In genomic region chr3R:19255255-19255654, dm6 we compare ENCODE assay signal across 4 fruit fly cellular contexts.
TF ChIP-seq lines count a peak whose summit lies in the region.

No protein-coding gene starts in this region.

- no peak for TF ChIP-seq CTCF in whole organism, embryonic (GFP tag; optimal IDR thresholded peaks at IDR 0.05; lab: Kevin White, UChicago)

TF ChIP-seq in whole organism, embryonic, 481 proteins besides CTCF, POLR2A, EP300 and RAD21 (continues in another document):
- TF ChIP-seq Ptx1 (GFP tag; IDR thresholded peaks at IDR 0.05; lab: Robert Waterston, UW) (0 out of 2 replicates have a peak, but pooled peaks have one; percentile 10), Sox102F (GFP tag; optimal IDR thresholded peaks at IDR 0.05; lab: Kevin White, UChicago) (peak; percentile 4), Awh (GFP tag; IDR thresholded peaks at IDR 0.05; lab: Robert Waterston, UW) (no peak), CG11504 (tag; optimal IDR thresholded peaks at IDR 0.05; lab: Kevin White, UChicago) (peak; percentile 7), CG2129 (GFP tag; IDR thresholded peaks at IDR 0.05; lab: Robert Waterston, UW; ENCODE audit: partially characterized antibody) (no peak), CG9932 (GFP tag; IDR thresholded peaks at IDR 0.05; lab: Robert Waterston, UW) (0 out of 2 replicates have a peak, but pooled peaks have one; percentile 5), Optix (GFP tag; IDR thresholded peaks at IDR 0.05; lab: Robert Waterston, UW) (no peak), Drgx (GFP tag; IDR thresholded peaks at IDR 0.05; lab: Robert Waterston, UW) (peak; percentile 54; the same call in 1 of the 2 replicates), HLHmδ (GFP tag; optimal IDR thresholded peaks at IDR 0.05; lab: Kevin White, UChicago) (no peak), CG3847 (GFP tag; IDR thresholded peaks at IDR 0.05; lab: Robert Waterston, UW) (no peak), H15 (GFP tag; IDR thresholded peaks at IDR 0.05; lab: Robert Waterston, UW) (0 out of 3 replicates have a peak, but pooled peaks have one; percentile 19), row (GFP tag; IDR thresholded peaks at IDR 0.05; lab: Robert Waterston, UW) (0 out of 3 replicates have a peak, but pooled peaks have one; percentile 21), Ravus (GFP tag; IDR thresholded peaks at IDR 0.05; lab: Robert Waterston, UW) (no peak), CG10366 (GFP tag; IDR thresholded peaks at IDR 0.05; lab: Robert Waterston, UW) (0 out of 2 replicates have a peak, but pooled peaks have one; percentile 12), peb (GFP tag; IDR thresholded peaks at IDR 0.05; lab: Robert Waterston, UW) (no peak), bsh (GFP tag; optimal IDR thresholded peaks at IDR 0.05; lab: Kevin White, UChicago) (peak; percentile 7 to 48), prd (optimal IDR thresholded peaks at IDR 0.05; lab: Kevin White, UChicago) (no peak), prd (GFP tag; IDR thresholded peaks at IDR 0.05; lab: Robert Waterston, UW) (no peak), CG3281 (GFP tag; optimal IDR thresholded peaks at IDR 0.05; lab: Kevin White, UChicago) (no peak), CG4404 (GFP tag; IDR thresholded peaks at IDR 0.05; lab: Robert Waterston, UW) (no peak), CG4424 (GFP tag; optimal IDR thresholded peaks at IDR 0.05; lab: Kevin White, UChicago) (no peak), Ets65A (GFP tag; lab: Kevin White, UChicago) (peak; percentile 44)

TF ChIP-seq in whole organism, prepupa, 60 proteins besides CTCF, POLR2A, EP300 and RAD21 (continues in another document):
- TF ChIP-seq fd85E (GFP tag; optimal IDR thresholded peaks at IDR 0.05; lab: Kevin White, UChicago): no peak
- no peak for TF ChIP-seq CG31627 (GFP tag; optimal IDR thresholded peaks at IDR 0.05; lab: Kevin White, UChicago)
- TF ChIP-seq dac (GFP tag; optimal IDR thresholded peaks at IDR 0.05; lab: Kevin White, UChicago): peak; percentile 18
- no peak for TF ChIP-seq CG6854 (GFP tag; optimal IDR thresholded peaks at IDR 0.05; lab: Kevin White, UChicago)
- peak; percentile 25 for TF ChIP-seq pdm3 (GFP tag; optimal IDR thresholded peaks at IDR 0.05; lab: Kevin White, UChicago)
- TF ChIP-seq CG16779 (tag; optimal IDR thresholded peaks at IDR 0.05; lab: Kevin White, UChicago): no peak
- TF ChIP-seq ss (GFP tag; optimal IDR thresholded peaks at IDR 0.05; lab: Kevin White, UChicago): peak; percentile 21 to 37
- peak; percentile 61 for TF ChIP-seq Ets96B (tag; optimal IDR thresholded peaks at IDR 0.05; lab: Kevin White, UChicago)
- peak; percentile 47 for TF ChIP-seq Eip75B (GFP tag; optimal IDR thresholded peaks at IDR 0.05; lab: Kevin White, UChicago)
- peak; percentile 33 for TF ChIP-seq CG6792 (GFP tag; optimal IDR thresholded peaks at IDR 0.05; lab: Kevin White, UChicago)
- TF ChIP-seq Hr38 (GFP tag; optimal IDR thresholded peaks at IDR 0.05; lab: Kevin White, UChicago): no peak
- TF ChIP-seq salr (GFP tag; optimal IDR thresholded peaks at IDR 0.05; lab: Kevin White, UChicago): peak in 1 of 2 experiments; percentile 49
- peak; percentile 61 for TF ChIP-seq CG6276 (GFP tag; optimal IDR thresholded peaks at IDR 0.05; lab: Kevin White, UChicago)
- TF ChIP-seq CG7368 (GFP tag; optimal IDR thresholded peaks at IDR 0.05; lab: Kevin White, UChicago): peak; percentile 30
- no peak for TF ChIP-seq CG8319 (GFP tag; optimal IDR thresholded peaks at IDR 0.05; lab: Kevin White, UChicago)
- no peak for TF ChIP-seq Sox102F (GFP tag; optimal IDR thresholded peaks at IDR 0.05; lab: Kevin White, UChicago)
- TF ChIP-seq fd59A (GFP tag; optimal IDR thresholded peaks at IDR 0.05; lab: Kevin White, UChicago): peak; percentile 45
- peak; percentile 59 for TF ChIP-seq CG10669 (GFP tag; optimal IDR thresholded peaks at IDR 0.05; lab: Kevin White, UChicago)
- TF ChIP-seq CG3919 (GFP tag; optimal IDR thresholded peaks at IDR 0.05; lab: Kevin White, UChicago): peak; percentile 68
- peak; percentile 23 for TF ChIP-seq Sox14 (GFP tag; optimal IDR thresholded peaks at IDR 0.05; lab: Kevin White, UChicago)
- TF ChIP-seq CG4318 (GFP tag; optimal IDR thresholded peaks at IDR 0.05; lab: Kevin White, UChicago): peak; percentile 39
- TF ChIP-seq acj6 (GFP tag; optimal IDR thresholded peaks at IDR 0.05; lab: Kevin White, UChicago): peak; percentile 56
- peak; percentile 73 for TF ChIP-seq Eip78C (GFP tag; lab: Kevin White, UChicago)
- TF ChIP-seq Ets21C (GFP tag; optimal IDR thresholded peaks at IDR 0.05; lab: Kevin White, UChicago): no peak

TF ChIP-seq in whole organism, pupa, 21 proteins besides CTCF, POLR2A, EP300 and RAD21:
- TF ChIP-seq D1 (tag; optimal IDR thresholded peaks at IDR 0.05; lab: Kevin White, UChicago): no peak
- TF ChIP-seq CG12605 (GFP tag; IDR thresholded peaks at IDR 0.05; lab: Robert Waterston, UW): peak; percentile 41; the same call in 1 of the 2 replicates
- no peak for TF ChIP-seq EcR (GFP tag; optimal IDR thresholded peaks at IDR 0.05; lab: Kevin White, UChicago)
- TF ChIP-seq CG34367 (tag; optimal IDR thresholded peaks at IDR 0.05; lab: Kevin White, UChicago): peak; percentile 49
- TF ChIP-seq Snoo (tag; optimal IDR thresholded peaks at IDR 0.05; lab: Kevin White, UChicago): peak; percentile 20
- peak; percentile 76 for TF ChIP-seq CG4496 (GFP tag; IDR thresholded peaks at IDR 0.05; lab: Robert Waterston, UW)
- TF ChIP-seq fd96Ca (GFP tag; IDR thresholded peaks at IDR 0.05; lab: Robert Waterston, UW): peak; percentile 81
- peak; percentile 29 for TF ChIP-seq gl (tag; optimal IDR thresholded peaks at IDR 0.05; lab: Kevin White, UChicago)
- peak; percentile 82 for TF ChIP-seq CG14655 (GFP tag; optimal IDR thresholded peaks at IDR 0.05; lab: Kevin White, UChicago)
- peak; percentile 61 for TF ChIP-seq CG9948 (tag; optimal IDR thresholded peaks at IDR 0.05; lab: Kevin White, UChicago)
- TF ChIP-seq CG13204 (GFP tag; optimal IDR thresholded peaks at IDR 0.05; lab: Kevin White, UChicago): no peak
- TF ChIP-seq CG17806 (tag; optimal IDR thresholded peaks at IDR 0.05; lab: Kevin White, UChicago): peak; percentile 66
- peak; percentile 66 for TF ChIP-seq CG15710 (tag; optimal IDR thresholded peaks at IDR 0.05; lab: Kevin White, UChicago)
- TF ChIP-seq rn (GFP tag; IDR thresholded peaks at IDR 0.05; lab: Robert Waterston, UW): peak; percentile 32; the same call in 1 of the 2 replicates
- peak; percentile 50 for TF ChIP-seq Ets98B (GFP tag; IDR thresholded peaks at IDR 0.05; lab: Robert Waterston, UW)
- TF ChIP-seq CG8301 (tag; optimal IDR thresholded peaks at IDR 0.05; lab: Kevin White, UChicago): peak; percentile 77
- TF ChIP-seq CG8159 (tag; optimal IDR thresholded peaks at IDR 0.05; lab: Kevin White, UChicago): peak; percentile 55
- TF ChIP-seq Pif1B (GFP tag; optimal IDR thresholded peaks at IDR 0.05; lab: Kevin White, UChicago): peak; percentile 25
- TF ChIP-seq CG10348 (GFP tag; IDR thresholded peaks at IDR 0.05; lab: Robert Waterston, UW): no peak
- TF ChIP-seq Pif1A (GFP tag; optimal IDR thresholded peaks at IDR 0.05; lab: Kevin White, UChicago): peak; percentile 37
- peak; percentile 50 for TF ChIP-seq CG32121 (GFP tag; IDR thresholded peaks at IDR 0.05; lab: Robert Waterston, UW)

TF ChIP-seq in whole organism, wandering third instar larva, 38 proteins besides CTCF, POLR2A, EP300 and RAD21:
- TF ChIP-seq brk (GFP tag; optimal IDR thresholded peaks at IDR 0.05; lab: Kevin White, UChicago): no peak
- TF ChIP-seq CrebA (GFP tag; optimal IDR thresholded peaks at IDR 0.05; lab: Kevin White, UChicago; ENCODE audit: borderline replicate concordance): no peak
- TF ChIP-seq rgr (GFP tag; optimal IDR thresholded peaks at IDR 0.05; lab: Kevin White, UChicago): peak; percentile 21
- no peak for TF ChIP-seq Rel (GFP tag; optimal IDR thresholded peaks at IDR 0.05; lab: Kevin White, UChicago)
- no peak for TF ChIP-seq Rel (tag; optimal IDR thresholded peaks at IDR 0.05; lab: Kevin White, UChicago)
- TF ChIP-seq foxo (GFP tag; optimal IDR thresholded peaks at IDR 0.05; lab: Kevin White, UChicago): peak in 1 of 2 experiments; percentile 23
- TF ChIP-seq dsf (GFP tag; optimal IDR thresholded peaks at IDR 0.05; lab: Kevin White, UChicago; ENCODE audit: borderline replicate concordance): no peak
- TF ChIP-seq CG9705 (GFP tag; optimal IDR thresholded peaks at IDR 0.05; lab: Kevin White, UChicago): no peak
- TF ChIP-seq Jra (GFP tag; optimal IDR thresholded peaks at IDR 0.05; lab: Kevin White, UChicago): no peak
- no peak for TF ChIP-seq Sp1 (GFP tag; optimal IDR thresholded peaks at IDR 0.05; lab: Kevin White, UChicago)
- no peak for TF ChIP-seq Hnf4 (GFP tag; optimal IDR thresholded peaks at IDR 0.05; lab: Kevin White, UChicago)
- no peak for TF ChIP-seq GATAd (GFP tag; optimal IDR thresholded peaks at IDR 0.05; lab: Kevin White, UChicago)
- TF ChIP-seq tai (GFP tag; optimal IDR thresholded peaks at IDR 0.05; lab: Kevin White, UChicago): no peak
- TF ChIP-seq dmrt93B (GFP tag; optimal IDR thresholded peaks at IDR 0.05; lab: Kevin White, UChicago): no peak
- no peak for TF ChIP-seq HLH106 (tag; optimal IDR thresholded peaks at IDR 0.05; lab: Kevin White, UChicago)
- TF ChIP-seq woc (GFP tag; optimal IDR thresholded peaks at IDR 0.05; lab: Kevin White, UChicago): no peak
- peak; percentile 21 for TF ChIP-seq fru (GFP tag; optimal IDR thresholded peaks at IDR 0.05; lab: Kevin White, UChicago)
- no peak for TF ChIP-seq sv (GFP tag; optimal IDR thresholded peaks at IDR 0.05; lab: Kevin White, UChicago)
- TF ChIP-seq h (GFP tag; optimal IDR thresholded peaks at IDR 0.05; lab: Kevin White, UChicago): peak; percentile 42
- TF ChIP-seq N (GFP tag; optimal IDR thresholded peaks at IDR 0.05; lab: Kevin White, UChicago): no peak
- TF ChIP-seq pan (optimal IDR thresholded peaks at IDR 0.05; lab: Kevin White, UChicago): no peak
- no peak for TF ChIP-seq CG32264 (GFP tag; optimal IDR thresholded peaks at IDR 0.05; lab: Kevin White, UChicago)

Comparison
In these comparisons a context has a peak if more than half of its experiments do, and no peak if none do; other contexts are left out.
1. Of the 7 proteins assayed by ChIP-seq in both whole organism, embryonic and whole organism, prepupa: peak only in whole organism, embryonic: Sox102F; only in whole organism, prepupa: Gug and Lpt; in both: none; in neither: 4.